Worm (Caenorhabditis elegans): ENCODE data around the gene gfi-3.
A peak's percentile ranks its signal among the peaks of the same experiment; 100 is the strongest.
"Not testable (repeated sequence)": the region's sequence is repeated elsewhere in the genome, so short reads cannot be mapped to it uniquely, and the experiment has no call there.

gfi-3 gene

DNA sequence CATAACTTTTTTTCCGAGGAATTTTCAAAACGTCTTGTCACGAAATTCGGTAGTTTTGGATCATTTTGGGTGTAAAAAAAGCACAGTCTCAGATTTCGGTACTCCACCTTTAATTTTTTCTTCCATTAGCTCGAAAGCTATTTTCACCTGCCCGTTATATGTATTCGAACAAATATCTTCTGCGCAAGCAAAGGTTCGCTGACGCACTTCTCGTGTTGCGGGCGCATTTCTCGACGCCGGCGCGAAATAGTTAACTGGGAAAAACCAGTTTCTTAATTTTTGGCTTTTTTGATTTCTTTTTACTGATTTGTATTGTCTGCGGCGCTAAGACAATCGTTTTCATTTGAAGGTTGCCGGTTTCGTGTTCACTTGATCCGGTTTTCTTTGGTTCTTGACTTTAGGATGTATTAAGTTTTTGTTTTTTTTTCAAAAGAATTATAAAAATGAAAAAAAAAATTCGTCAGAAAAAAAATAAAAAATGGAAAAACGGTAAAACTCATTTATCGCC lies 44.7 kb upstream of the gfi-3 start:
- TF ChIP-seq ztf-18 (tag; optimal IDR thresholded peaks at IDR 0.05), result peak; percentile 65
- no peak for TF ChIP-seq Y56A3A.18 (GFP tag; IDR thresholded peaks at IDR 0.05)
- no peak for TF ChIP-seq snpc-3.4 (tag; optimal IDR thresholded peaks at IDR 0.05)

DNA sequence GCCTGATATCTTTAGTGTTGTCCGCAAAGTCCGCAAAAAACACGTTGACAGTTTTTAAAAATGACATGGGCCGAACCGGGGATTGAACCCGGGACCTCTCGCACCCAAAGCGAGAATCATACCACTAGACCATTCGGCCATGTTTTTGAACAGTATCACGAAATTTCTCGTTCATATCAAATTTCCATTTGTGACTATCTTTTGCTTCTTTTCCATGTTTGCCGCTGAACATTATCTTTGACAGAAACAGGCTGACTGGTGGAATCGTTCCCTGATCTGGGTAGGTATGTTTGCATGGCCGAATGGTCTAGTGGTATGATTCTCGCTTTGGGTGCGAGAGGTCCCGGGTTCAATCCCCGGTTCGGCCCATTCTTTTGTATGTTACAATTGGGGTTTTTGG lies 42.6 kb upstream of the gfi-3 start:
- TF ChIP-seq ztf-26 (tag; optimal IDR thresholded peaks at IDR 0.05) (peak; percentile 85), die-1 (tag; optimal IDR thresholded peaks at IDR 0.05) (peak; percentile 67), let-607 (tag; optimal IDR thresholded peaks at IDR 0.05) (peak; percentile 3 to 14), snpc-4 (GFP tag; optimal IDR thresholded peaks at IDR 0.05) (peak; percentile 53), snpc-4 (tag; optimal IDR thresholded peaks at IDR 0.05) (peak in 3 of 4 experiments; percentile 59 to 88 (median 76)), madf-10 (tag; optimal IDR thresholded peaks at IDR 0.05) (peak; percentile 50), nhr-80 (tag; optimal IDR thresholded peaks at IDR 0.05) (peak; percentile 18), sptf-2 (GFP tag; optimal IDR thresholded peaks at IDR 0.05) (peak; percentile 69), rcor-1 (GFP tag; IDR thresholded peaks at IDR 0.05) (peak; percentile 49; the same call in 1 of the 2 replicates), lin-40 (tag; optimal IDR thresholded peaks at IDR 0.05) (peak; percentile 79), ceh-100 (GFP tag; IDR thresholded peaks at IDR 0.05) (0 out of 2 replicates have a peak, but pooled peaks have one; percentile 17), snpc-1.3 (tag; optimal IDR thresholded peaks at IDR 0.05; ENCODE audit: insufficient read depth) (peak; percentile 2), athp-1 (tag; optimal IDR thresholded peaks at IDR 0.05) (peak; percentile 26), rpc-1 (optimal IDR thresholded peaks at IDR 0.05) (peak; percentile 77), rpc-1 (tag; optimal IDR thresholded peaks at IDR 0.05) (peak; percentile 81), egrh-3 (GFP tag; IDR thresholded peaks at IDR 0.05) (0 out of 2 replicates have a peak, but pooled peaks have one; percentile 12), Y56A3A.18 (GFP tag; IDR thresholded peaks at IDR 0.05) (peak; percentile 74; the same call in 1 of the 2 replicates), chd-7 (tag; optimal IDR thresholded peaks at IDR 0.05) (peak; percentile 39), nhr-120 (GFP tag; IDR thresholded peaks at IDR 0.05) (0 out of 2 replicates have a peak, but pooled peaks have one; percentile 16), lin-26 (GFP tag; IDR thresholded peaks at IDR 0.05) (peak; percentile 81), mxl-1 (tag; optimal IDR thresholded peaks at IDR 0.05) (peak; percentile 61), zim-3 (tag; optimal IDR thresholded peaks at IDR 0.05) (peak; percentile 68), atf-7 (tag; optimal IDR thresholded peaks at IDR 0.05) (peak; percentile 25), D2030.7 (GFP tag; IDR thresholded peaks at IDR 0.05) (peak; percentile 64), lsl-1 (GFP tag; optimal IDR thresholded peaks at IDR 0.05) (peak; percentile 9), B0261.1 (tag; optimal IDR thresholded peaks at IDR 0.05) (peak; percentile 80), cebp-1 (GFP tag; IDR thresholded peaks at IDR 0.05) (peak; percentile 49; the same call in 1 of the 2 replicates), ztf-18 (tag; optimal IDR thresholded peaks at IDR 0.05) (peak; percentile 63), ZK185.1 (tag; optimal IDR thresholded peaks at IDR 0.05; ENCODE audit: poor library complexity, severe bottlenecking) (peak; percentile 68), dox-1 (GFP tag; IDR thresholded peaks at IDR 0.05) (peak; percentile 83; the same call in 1 of the 2 replicates), pbrm-1 (GFP tag; IDR thresholded peaks at IDR 0.05) (peak; percentile 70), him-1 (tag; optimal IDR thresholded peaks at IDR 0.05) (peak; percentile 56), hmg-1.2 (GFP tag; IDR thresholded peaks at IDR 0.05) (peak; percentile 67), nhr-90 (tag; optimal IDR thresholded peaks at IDR 0.05) (peak; percentile 64), tbp1 (GFP tag; optimal IDR thresholded peaks at IDR 0.05) (peak; percentile 89), repo-1 (tag; optimal IDR thresholded peaks at IDR 0.05) (peak; percentile 67)
- TF ChIP-seq cebp-1 (tag; optimal IDR thresholded peaks at IDR 0.05), result not testable (repeated sequence)
